Worm (Caenorhabditis elegans): ENCODE results near the gene xtr-2.
A peak's percentile ranks its signal among the peaks of the same experiment; 100 is the strongest.

xtr-2 gene

DNA sequence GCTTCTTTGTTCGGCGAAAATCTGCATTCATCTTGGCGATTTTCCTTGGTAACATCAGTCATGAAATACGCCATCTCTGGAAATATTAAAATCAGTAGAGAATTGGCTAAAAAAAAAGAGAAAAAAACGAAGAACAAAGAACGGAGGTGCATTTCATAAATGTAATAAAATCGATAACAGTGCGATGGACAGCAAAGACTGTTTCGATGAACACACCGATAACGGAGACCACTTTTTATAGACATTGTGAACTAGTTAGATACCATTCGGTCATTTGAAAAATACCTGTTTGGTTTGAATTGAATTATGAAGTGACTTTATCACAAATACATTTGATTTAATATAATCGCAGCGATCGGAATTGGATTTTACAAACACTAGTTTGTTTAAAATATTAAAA, 37.5 kb downstream of the xtr-2 start, which contains the start of gene F42F12.4:
TSS of gene F42F12.4 (minus strand) at position 76 of the 400 bp plus-strand sequence.
- no peak for TF ChIP-seq sup-37 (GFP tag; optimal IDR thresholded peaks at IDR 0.05)
- peak; percentile 51 for TF ChIP-seq nhr-85 (tag)

DNA sequence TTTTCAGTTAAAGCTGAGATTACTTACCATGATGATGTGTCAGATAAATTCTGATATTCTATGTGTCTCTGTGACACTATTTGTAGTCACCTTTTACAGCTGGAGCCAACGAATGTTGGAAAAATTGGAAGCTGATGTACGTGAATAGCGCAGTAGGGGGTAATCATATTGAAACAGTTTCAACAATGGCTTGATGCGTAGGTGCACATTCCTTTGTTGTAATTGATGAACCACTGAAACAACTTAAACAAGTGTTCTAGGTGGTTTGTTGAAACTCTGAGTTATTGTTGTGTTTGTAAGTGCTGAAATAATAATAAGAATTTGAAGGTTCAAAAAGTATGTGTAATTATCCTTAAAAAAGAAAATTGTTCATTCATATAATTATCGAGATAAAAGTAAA, 41.2 kb downstream of the xtr-2 start, which contains the start of gene nspc-12:
TSS of gene nspc-12 (minus strand) at position 101 of the 400 bp plus-strand sequence.
- no peak for TF ChIP-seq ztf-11 (tag; optimal IDR thresholded peaks at IDR 0.05)
- no peak for TF ChIP-seq nhr-11 (tag; optimal IDR thresholded peaks at IDR 0.05)
- TF ChIP-seq xbp-1 (tag; optimal IDR thresholded peaks at IDR 0.05) = no peak
- no peak for TF ChIP-seq grh-1 (GFP tag; IDR thresholded peaks at IDR 0.05)
- TF ChIP-seq hlh-17 (GFP tag; optimal IDR thresholded peaks at IDR 0.05; ENCODE audit: borderline replicate concordance) = no peak
- TF ChIP-seq egl-13 (tag; optimal IDR thresholded peaks at IDR 0.05) = no peak
- no peak for TF ChIP-seq nhr-237 (tag; optimal IDR thresholded peaks at IDR 0.05)
- TF ChIP-seq snu-23 (GFP tag; optimal IDR thresholded peaks at IDR 0.05) = no peak
- TF ChIP-seq Y116A8C.19 (tag; optimal IDR thresholded peaks at IDR 0.05; ENCODE audit: borderline replicate concordance) = no peak
- no peak for TF ChIP-seq nhr-76 (tag; optimal IDR thresholded peaks at IDR 0.05)
- TF ChIP-seq nhr-85 (tag) = no peak
- TF ChIP-seq ceh-88 (GFP tag; IDR thresholded peaks at IDR 0.05) = no peak
- TF ChIP-seq nhr-90 (tag; optimal IDR thresholded peaks at IDR 0.05; ENCODE audit: poor library complexity) = no peak
- TF ChIP-seq pqm-1 (tag; optimal IDR thresholded peaks at IDR 0.05) = no peak
- TF ChIP-seq F16B12.6 (tag; optimal IDR thresholded peaks at IDR 0.05) = no peak
- TF ChIP-seq vab-15 (tag; optimal IDR thresholded peaks at IDR 0.05) = no peak

DNA sequence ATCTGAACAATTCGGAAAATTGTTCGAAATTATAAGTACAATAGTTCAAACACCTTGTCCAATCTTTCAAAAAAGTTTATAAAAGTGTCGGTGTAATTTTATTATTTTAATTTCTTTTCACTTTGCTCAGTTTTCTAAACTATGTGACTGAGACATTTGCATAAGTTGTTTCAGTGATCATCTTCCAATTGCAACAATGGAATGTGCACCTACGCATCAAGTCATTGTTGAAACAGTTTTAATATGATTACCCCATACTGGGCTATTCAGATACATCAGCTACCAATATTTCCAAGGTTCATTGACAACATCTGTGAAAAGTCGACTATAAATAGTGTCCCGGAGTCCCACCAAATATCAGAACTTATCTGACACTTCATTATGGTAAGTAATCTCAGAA, 41.8 kb downstream of the xtr-2 start, which contains the start of gene nspc-13:
TSS of gene nspc-13 (plus strand) at position 301 of the 400 bp plus-strand sequence.
- TF ChIP-seq nhr-12 (tag; optimal IDR thresholded peaks at IDR 0.05) (no peak), pax-3 (tag; optimal IDR thresholded peaks at IDR 0.05) (no peak), mab-9 (GFP tag; IDR thresholded peaks at IDR 0.05) (no peak), lin-15B (tag; optimal IDR thresholded peaks at IDR 0.05) (no peak), nhr-71 (tag; optimal IDR thresholded peaks at IDR 0.05) (no peak), nhr-28 (tag; optimal IDR thresholded peaks at IDR 0.05) (no peak), nhr-84 (tag; optimal IDR thresholded peaks at IDR 0.05) (no peak), elt-3 (tag; optimal IDR thresholded peaks at IDR 0.05) (no peak), nhr-20 (tag; optimal IDR thresholded peaks at IDR 0.05) (no peak), rnt-1 (tag; optimal IDR thresholded peaks at IDR 0.05) (no peak), C04F5.9 (tag; optimal IDR thresholded peaks at IDR 0.05) (no peak)

- no peak for TF ChIP-seq lin-39 (tag; optimal IDR thresholded peaks at IDR 0.05)
- no peak for TF ChIP-seq skn-1 (tag; optimal IDR thresholded peaks at IDR 0.05)
Observed at ce11 chrX:12358957-12359356, 43.6 kb downstream of the xtr-2 start, which contains the start of gene nspc-14. TSS of gene nspc-14 (minus strand) at chrX:12359057.

- TF ChIP-seq ces-1 (GFP tag; optimal IDR thresholded peaks at IDR 0.05) (no peak), nhr-77 (tag; optimal IDR thresholded peaks at IDR 0.05) (no peak), swsn-7 (tag; optimal IDR thresholded peaks at IDR 0.05) (no peak), tbx-2 (tag; optimal IDR thresholded peaks at IDR 0.05) (no peak), mef-2 (tag; optimal IDR thresholded peaks at IDR 0.05) (no peak), egl-27 (tag; optimal IDR thresholded peaks at IDR 0.05) (no peak), ceh-88 (GFP tag; IDR thresholded peaks at IDR 0.05) (no peak), mdl-1 (tag; optimal IDR thresholded peaks at IDR 0.05) (no peak), ama-1 (optimal IDR thresholded peaks at IDR 0.05) (no peak), elt-2 (tag; optimal IDR thresholded peaks at IDR 0.05) (no peak), isw-1 (GFP tag; IDR thresholded peaks at IDR 0.05) (no peak), aha-1 (tag; optimal IDR thresholded peaks at IDR 0.05) (no peak), mep-1 (tag; optimal IDR thresholded peaks at IDR 0.05) (no peak), nhr-12 (tag; optimal IDR thresholded peaks at IDR 0.05) (no peak), lin-15B (tag; optimal IDR thresholded peaks at IDR 0.05) (no peak)
Observed at ce11 chrX:12360444-12360843, 45.1 kb downstream of the xtr-2 start, which contains the start of the genes nspc-15 and F19H6.6. TSS of gene nspc-15 (plus strand) at chrX:12360744. TSS of gene F19H6.6 (plus strand) at chrX:12360827.

Data from whole organism, L1 larva.